Worm (Caenorhabditis elegans): ENCODE data around the gene fbxa-15.

Gene fbxa-15

DNA sequence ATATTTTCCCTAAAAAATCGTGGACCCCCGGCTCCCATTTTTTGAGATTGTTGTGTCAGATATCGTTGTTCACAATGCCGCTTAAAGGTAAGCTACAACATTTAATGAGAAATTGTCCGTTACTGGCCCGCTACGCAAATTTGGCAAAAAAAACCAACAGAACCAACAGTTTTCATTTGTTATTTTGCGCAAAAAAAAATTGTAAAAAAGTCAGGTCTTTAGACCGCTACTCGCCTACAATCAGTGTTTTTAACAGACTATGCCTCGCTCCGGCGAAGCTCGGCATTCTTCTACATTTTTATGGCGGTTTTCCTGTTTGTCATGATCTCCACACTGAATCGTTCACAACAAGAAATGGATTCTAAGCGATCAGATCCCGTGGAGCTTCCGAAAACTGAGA, 12.6 kb downstream of the fbxa-15 start, which contains the start of gene Y82E9BL.12:
Gene Y82E9BL.12, plus strand, starts transcription at position 301 of the 400 bp plus-strand sequence.
- no peak for TF ChIP-seq hlh-6 (tag; optimal IDR thresholded peaks at IDR 0.05)
- no peak for TF ChIP-seq pha-2 (tag; optimal IDR thresholded peaks at IDR 0.05)
- no peak for TF ChIP-seq sox-2 (GFP tag; IDR thresholded peaks at IDR 0.05)
- TF ChIP-seq unc-3 (GFP tag; conservative IDR thresholded peaks at IDR 0.05): no peak
- no peak for TF ChIP-seq unc-3 (tag; optimal IDR thresholded peaks at IDR 0.05)
- TF ChIP-seq T23F11.4 (GFP tag; optimal IDR thresholded peaks at IDR 0.05): no peak
- no peak for TF ChIP-seq ama-1 (optimal IDR thresholded peaks at IDR 0.05)
- TF ChIP-seq ceh-31 (tag; optimal IDR thresholded peaks at IDR 0.05): no peak
- TF ChIP-seq ahr-1 (tag; optimal IDR thresholded peaks at IDR 0.05): no peak

ce11 chrIII:1308209-1308608, 13.3 kb downstream of the fbxa-15 start, which contains the start of gene fbxa-79:
TSS of gene fbxa-79 (minus strand) at chrIII:1308294.
- TF ChIP-seq ceh-30 (tag; optimal IDR thresholded peaks at IDR 0.05): no peak
- peak; percentile 9 for TF ChIP-seq elt-2 (tag; optimal IDR thresholded peaks at IDR 0.05)

- TF ChIP-seq hlh-30 (tag; optimal IDR thresholded peaks at IDR 0.05; ENCODE audit: insufficient read depth) (no peak), gmeb-2 (tag; optimal IDR thresholded peaks at IDR 0.05) (no peak), K09A11.1 (tag; optimal IDR thresholded peaks at IDR 0.05; ENCODE audit: insufficient read depth) (no peak), unc-42 (tag; optimal IDR thresholded peaks at IDR 0.05) (no peak), pha-4 (tag; optimal IDR thresholded peaks at IDR 0.05) (no peak), ama-1 (optimal IDR thresholded peaks at IDR 0.05) (no peak), ceh-6 (GFP tag; optimal IDR thresholded peaks at IDR 0.05) (no peak), C08G9.2 (tag; optimal IDR thresholded peaks at IDR 0.05) (no peak), F13H6.1 (tag; optimal IDR thresholded peaks at IDR 0.05) (no peak), C38D4.7 (GFP tag; optimal IDR thresholded peaks at IDR 0.05) (no peak), ceh-14 (tag; optimal IDR thresholded peaks at IDR 0.05) (no peak), ceh-18 (tag; optimal IDR thresholded peaks at IDR 0.05) (no peak), unc-3 (GFP tag; conservative IDR thresholded peaks at IDR 0.05) (no peak), unc-3 (tag; optimal IDR thresholded peaks at IDR 0.05) (no peak), che-1 (tag; optimal IDR thresholded peaks at IDR 0.05) (no peak), ets-4 (tag; optimal IDR thresholded peaks at IDR 0.05) (no peak), ref-2 (tag; optimal IDR thresholded peaks at IDR 0.05) (no peak), tbx-7 (tag; optimal IDR thresholded peaks at IDR 0.05) (no peak), madf-2 (tag; optimal IDR thresholded peaks at IDR 0.05) (no peak), ceh-22 (tag; optimal IDR thresholded peaks at IDR 0.05) (no peak)
These were observed 14.1 kb downstream of the fbxa-15 start for ce11 chrIII:1307333-1307732.

DNA sequence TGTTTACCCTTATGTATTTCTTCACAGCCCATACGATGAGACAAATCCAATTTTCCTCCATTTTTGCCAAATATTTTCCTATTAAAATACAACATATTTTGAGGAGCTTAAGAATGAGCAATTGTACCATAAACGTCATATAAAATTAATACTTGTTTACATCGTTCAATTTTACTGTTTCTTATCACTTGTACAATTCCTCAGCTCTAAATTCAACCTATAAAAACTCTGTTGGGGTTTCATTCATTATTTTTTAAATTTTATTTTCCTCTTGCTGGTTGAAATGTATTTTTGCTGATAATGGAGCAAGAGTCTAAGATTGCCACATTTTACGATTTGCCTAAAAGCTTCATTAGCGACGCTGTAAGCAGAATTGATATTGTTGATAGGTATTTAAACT, 18.0 kb downstream of the fbxa-15 start, which contains the start of gene fbxa-75:
Gene fbxa-75, plus strand, starts transcription at position 301 of the 400 bp plus-strand sequence.
- TF ChIP-seq pha-2 (tag; optimal IDR thresholded peaks at IDR 0.05) (no peak), ceh-22 (tag; optimal IDR thresholded peaks at IDR 0.05) (no peak)

ce11 chrIII:1297604-1298003, 23.9 kb downstream of the fbxa-15 start, which contains the start of gene fbxa-28:
TSS of gene fbxa-28 (plus strand) at chrIII:1297904.
- TF ChIP-seq ztf-16 (tag; optimal IDR thresholded peaks at IDR 0.05) (no peak), npax-4 (tag; optimal IDR thresholded peaks at IDR 0.05) (no peak), mec-3 (tag; optimal IDR thresholded peaks at IDR 0.05; ENCODE audit: borderline replicate concordance) (no peak), dve-1 (tag; optimal IDR thresholded peaks at IDR 0.05) (no peak), hlh-8 (tag; optimal IDR thresholded peaks at IDR 0.05) (no peak), syd-9 (tag; optimal IDR thresholded peaks at IDR 0.05) (no peak), ttx-3 (tag; optimal IDR thresholded peaks at IDR 0.05) (no peak), pha-4 (tag; optimal IDR thresholded peaks at IDR 0.05) (no peak), fkh-6 (tag; optimal IDR thresholded peaks at IDR 0.05) (no peak), pqm-1 (tag; optimal IDR thresholded peaks at IDR 0.05) (no peak), sdc-2 (tag; optimal IDR thresholded peaks at IDR 0.05) (no peak), unc-3 (GFP tag; conservative IDR thresholded peaks at IDR 0.05) (no peak), unc-3 (tag; optimal IDR thresholded peaks at IDR 0.05) (no peak), odd-2 (tag; optimal IDR thresholded peaks at IDR 0.05) (no peak), tbx-7 (tag; optimal IDR thresholded peaks at IDR 0.05) (no peak), nhr-232 (tag; optimal IDR thresholded peaks at IDR 0.05) (no peak), F13H6.1 (tag; optimal IDR thresholded peaks at IDR 0.05) (no peak), nhr-11 (tag; optimal IDR thresholded peaks at IDR 0.05) (no peak), tbx-2 (tag; optimal IDR thresholded peaks at IDR 0.05) (no peak), pros-1 (tag; optimal IDR thresholded peaks at IDR 0.05) (no peak)
